Worm (Caenorhabditis elegans) whole organism, young adult: ENCODE results near the gene cdh-4.

ENCODE experiments used
- B0035.1 ChIP-seq: sonication (generic microtip); optimal IDR thresholded peaks from 2 replicates; lab custom pipeline; 2016; ENCODE audit warnings: missing genetic modification characterization, mild to moderate bottlenecking, missing compliant biosample characterization, missing genotype, missing genetic modification reagents
- B0336.3 ChIP-seq: fragments of 200-800 bp; sonication (Bioruptor generic); IDR thresholded peaks from 2 replicates; pipeline ENCODE4 v1.3.6; 2022; ENCODE audit warnings: missing genetic modification characterization, missing compliant biosample characterization
- F22D6.2 ChIP-seq: sonication (generic microtip); optimal IDR thresholded peaks from 2 replicates; lab custom pipeline; 2016; ENCODE audit warnings: mild to moderate bottlenecking, missing genetic modification characterization, missing compliant biosample characterization
- F37B4.10 ChIP-seq: fragments of 200-800 bp; sonication (Bioruptor generic); IDR thresholded peaks from 2 replicates; pipeline ENCODE4 v1.3.6; 2022; ENCODE audit warnings: missing genetic modification characterization, missing compliant biosample characterization
- F49E8.2 ChIP-seq: sonication (generic microtip); optimal IDR thresholded peaks from 3 replicates; lab custom pipeline; 2017; ENCODE audit warnings: missing genetic modification characterization, mild to moderate bottlenecking, missing compliant biosample characterization, antibody characterized with exemption, moderate library complexity; ENCODE audit not compliant: insufficient read depth
- F55B11.4 ChIP-seq: sonication (generic microtip); optimal IDR thresholded peaks from 2 replicates; lab custom pipeline; 2016; ENCODE audit warnings: missing compliant biosample characterization, missing genetic modification characterization, borderline replicate concordance; ENCODE audit not compliant: insufficient read depth
- F57A8.1 ChIP-seq: fragments of 200-800 bp; sonication (Bioruptor generic); optimal IDR thresholded peaks from 2 replicates; lab custom pipeline; 2018; ENCODE audit warnings: mild to moderate bottlenecking, missing genetic modification characterization, moderate library complexity, missing compliant biosample characterization
- T07F8.4 ChIP-seq: sonication (generic microtip); optimal IDR thresholded peaks from 2 replicates; lab custom pipeline; 2016; ENCODE audit warnings: mild to moderate bottlenecking, missing genetic modification characterization, moderate library complexity, missing compliant biosample characterization
- Y56A3A.18 ChIP-seq: fragments of 200-800 bp; sonication (Bioruptor generic); IDR thresholded peaks from 2 replicates; pipeline ENCODE4 v1.3.6; 2022; ENCODE audit warnings: missing genetic modification reagents, missing genetic modification characterization, missing compliant biosample characterization
- Y95B8A.8 ChIP-seq: fragments of 200-800 bp; sonication (Bioruptor generic); IDR thresholded peaks from 2 replicates; pipeline ENCODE4 v1.3.6; 2022; ENCODE audit warnings: missing genetic modification reagents, missing genetic modification characterization, missing compliant biosample characterization
- ama-1 ChIP-seq, 3 experiments: fragments of 150-350 bp in 1 of 3; sonication (generic microtip) in 2 of 3; optimal IDR thresholded peaks; 2 replicates each; lab custom pipeline; 2014 to 2018; ENCODE audit warnings: missing biosample characterization in 2 of 3, missing genetic modification characterization in 2 of 3, missing genetic modification reagents in 2 of 3
- attf-3 ChIP-seq: fragments of 200-800 bp; sonication (Bioruptor generic); conservative IDR thresholded peaks from 2 replicates; pipeline ENCODE4 v1.3.6; 2022; ENCODE audit warnings: missing genetic modification reagents, missing genetic modification characterization, missing compliant biosample characterization
- bed-2 ChIP-seq: fragments of 200-800 bp; sonication (Bioruptor generic); IDR thresholded peaks from 2 replicates; pipeline ENCODE4 v1.3.6; 2022; ENCODE audit warnings: missing genetic modification reagents, missing genetic modification characterization, missing compliant biosample characterization
- cebp-2 ChIP-seq: fragments of 200-800 bp; sonication (Bioruptor generic); IDR thresholded peaks from 2 replicates; pipeline ENCODE4 v1.3.6; 2022; ENCODE audit warnings: missing genetic modification characterization, missing compliant biosample characterization
- ceh-91 ChIP-seq: fragments of 200-800 bp; sonication (Bioruptor generic); IDR thresholded peaks from 2 replicates; pipeline ENCODE4 v1.3.6; 2022; ENCODE audit warnings: missing genetic modification reagents, missing genetic modification characterization, missing compliant biosample characterization
- efl-1 ChIP-seq: fragments of 150-350 bp; optimal IDR thresholded peaks from 2 replicates; lab custom pipeline; 2014; ENCODE audit warnings: missing biosample characterization, missing genetic modification reagents, missing genetic modification characterization
- fkh-3 ChIP-seq: sonication (generic microtip); optimal IDR thresholded peaks from 2 replicates; lab custom pipeline; 2016; ENCODE audit warnings: mild to moderate bottlenecking, missing genetic modification characterization, missing compliant biosample characterization
- gei-17 ChIP-seq: fragments of 200-800 bp; sonication (Bioruptor generic); optimal IDR thresholded peaks from 2 replicates; lab custom pipeline; 2018; ENCODE audit warnings: mild to moderate bottlenecking, missing genetic modification characterization, missing compliant biosample characterization
- him-1 ChIP-seq: sonication (generic microtip); optimal IDR thresholded peaks from 2 replicates; lab custom pipeline; 2016; ENCODE audit warnings: missing genotype, missing genetic modification reagents, missing genetic modification characterization, missing compliant biosample characterization
- hlh-26 ChIP-seq: fragments of 200-800 bp; sonication (Bioruptor generic); conservative IDR thresholded peaks from 2 replicates; pipeline ENCODE4 v1.3.6; 2022; ENCODE audit warnings: missing genetic modification reagents, missing genetic modification characterization, missing compliant biosample characterization
- hrde-1 ChIP-seq: sonication (generic microtip); optimal IDR thresholded peaks from 2 replicates; lab custom pipeline; 2016; ENCODE audit warnings: missing genetic modification characterization, mild to moderate bottlenecking, missing compliant biosample characterization, moderate library complexity, missing genotype, missing genetic modification reagents, borderline replicate concordance
- hsf-1 ChIP-seq: fragments of 200-800 bp; sonication (Bioruptor generic); IDR thresholded peaks from 2 replicates; pipeline ENCODE4 v1.3.6; 2022; ENCODE audit warnings: missing genetic modification reagents, missing genetic modification characterization, missing compliant biosample characterization
- lin-26 ChIP-seq: fragments of 200-800 bp; sonication (Bioruptor generic); IDR thresholded peaks from 2 replicates; pipeline ENCODE4 v1.3.6; 2022; ENCODE audit warnings: missing genetic modification reagents, missing genetic modification characterization, missing compliant biosample characterization
- lin-35 ChIP-seq, 3 experiments: fragments of 150-350 bp in 2 of 3; sonication (generic microtip) in 1 of 3; optimal IDR thresholded peaks; 2 replicates each; lab custom pipeline; 2014 to 2018; ENCODE audit warnings: missing biosample characterization in 3 of 3, missing genetic modification characterization in 3 of 3, missing genetic modification reagents in 3 of 3
- lin-40 ChIP-seq: sonication (generic microtip); optimal IDR thresholded peaks from 2 replicates; lab custom pipeline; 2016; ENCODE audit warnings: missing genetic modification characterization, mild to moderate bottlenecking, missing compliant biosample characterization, missing genotype, missing genetic modification reagents
- lsy-27 ChIP-seq: sonication (generic microtip); optimal IDR thresholded peaks from 2 replicates; lab custom pipeline; 2017; ENCODE audit warnings: missing genetic modification characterization, mild to moderate bottlenecking, missing compliant biosample characterization, antibody characterized with exemption, missing genotype, borderline replicate concordance; ENCODE audit not compliant: insufficient read depth
- mcd-1 ChIP-seq: fragments of 200-800 bp; sonication (Bioruptor generic); IDR thresholded peaks from 2 replicates; pipeline ENCODE4 v1.3.6; 2022; ENCODE audit warnings: missing genetic modification reagents, missing genetic modification characterization, missing compliant biosample characterization
- mel-28 ChIP-seq: sonication (generic microtip); optimal IDR thresholded peaks from 2 replicates; lab custom pipeline; 2016; ENCODE audit warnings: borderline replicate concordance, mild to moderate bottlenecking, missing genetic modification characterization, missing compliant biosample characterization
- mxl-1 ChIP-seq: sonication (generic microtip); optimal IDR thresholded peaks from 2 replicates; lab custom pipeline; 2016; ENCODE audit warnings: missing genetic modification characterization, missing compliant biosample characterization
- nfya-1 ChIP-seq: sonication (generic microtip); optimal IDR thresholded peaks from 2 replicates; lab custom pipeline; 2017; ENCODE audit warnings: antibody characterized with exemption, missing compliant biosample characterization, missing genetic modification characterization, borderline replicate concordance; ENCODE audit not compliant: insufficient read depth
- nfya-2 ChIP-seq: fragments of 200-800 bp; sonication (Bioruptor generic); IDR thresholded peaks from 2 replicates; pipeline ENCODE4 v1.3.6; 2022; ENCODE audit warnings: missing genetic modification reagents, missing genetic modification characterization, missing compliant biosample characterization
- nhr-120 ChIP-seq: fragments of 200-800 bp; sonication (Bioruptor generic); IDR thresholded peaks from 2 replicates; pipeline ENCODE4 v1.3.6; 2022; ENCODE audit warnings: missing genetic modification characterization, missing compliant biosample characterization
- nhr-179 ChIP-seq: sonication (generic microtip); optimal IDR thresholded peaks from 2 replicates; lab custom pipeline; 2016; ENCODE audit warnings: mild to moderate bottlenecking, missing genetic modification characterization, missing compliant biosample characterization
- nhr-80 ChIP-seq: sonication (generic microtip); optimal IDR thresholded peaks from 2 replicates; lab custom pipeline; 2016; ENCODE audit warnings: missing genetic modification characterization, missing compliant biosample characterization
- pbrm-1 ChIP-seq: fragments of 200-800 bp; sonication (Bioruptor generic); IDR thresholded peaks from 2 replicates; pipeline ENCODE4 v1.3.6; 2022; ENCODE audit warnings: missing genetic modification reagents, missing genetic modification characterization, missing compliant biosample characterization
- pha-4 ChIP-seq: fragments of 150-350 bp; sonication (generic microtip); optimal IDR thresholded peaks from 2 replicates; lab custom pipeline; 2014; ENCODE audit warnings: missing biosample characterization, missing genetic modification reagents, missing genetic modification characterization
- rpc-1 ChIP-seq, 2 experiments: fragments of 150-350 bp in 1 of 2; sonication (generic microtip) in 1 of 2; optimal IDR thresholded peaks; 2 replicates each; lab custom pipeline; 2014 to 2018; ENCODE audit warnings: missing biosample characterization in 1 of 2, missing genetic modification characterization in 1 of 2, missing genetic modification reagents in 1 of 2, missing genotype in 1 of 2
- sdz-38 ChIP-seq: sonication (generic microtip); optimal IDR thresholded peaks from 2 replicates; lab custom pipeline; 2016; ENCODE audit warnings: missing genotype, missing genetic modification characterization, missing compliant biosample characterization
- sptf-2 ChIP-seq: fragments of 200-800 bp; sonication (Bioruptor generic); optimal IDR thresholded peaks from 2 replicates; lab custom pipeline; 2018; ENCODE audit warnings: mild to moderate bottlenecking, missing genetic modification characterization, missing compliant biosample characterization
- ztf-25 ChIP-seq: fragments of 200-800 bp; sonication (Bioruptor generic); IDR thresholded peaks from 2 replicates; pipeline ENCODE4 v1.3.6; 2022; ENCODE audit warnings: missing genetic modification reagents, missing genetic modification characterization, missing compliant biosample characterization
- ztf-28 ChIP-seq: fragments of 200-800 bp; sonication (Bioruptor generic); IDR thresholded peaks from 2 replicates; pipeline ENCODE4 v1.3.6; 2022; ENCODE audit warnings: missing genetic modification reagents, missing genetic modification characterization, missing compliant biosample characterization
- ztf-3 ChIP-seq: fragments of 200-800 bp; sonication (Bioruptor generic); optimal IDR thresholded peaks from 2 replicates; lab custom pipeline; 2018; ENCODE audit warnings: mild to moderate bottlenecking, missing genetic modification characterization, missing compliant biosample characterization
- ztf-6 ChIP-seq: fragments of 200-800 bp; sonication (Bioruptor generic); IDR thresholded peaks from 2 replicates; pipeline ENCODE4 v1.3.6; 2022; ENCODE audit warnings: missing genetic modification reagents, missing genetic modification characterization, missing compliant biosample characterization

Gene cdh-4

ce11 chrIII:4474908-4475307 lies 45.2 kb upstream of the cdh-4 start, which contains the start of gene ifet-1:
Gene ifet-1 (minus strand): TSS chrIII:4475150.
- no peak for TF ChIP-seq mxl-1 (tag; lab: Kevin White, UChicago)
- TF ChIP-seq nhr-80: no peak
- peak; percentile 59; the same call in 1 of the 2 replicates for TF ChIP-seq Y56A3A.18 (GFP tag; lab: Robert Waterston, UW)
- no peak for TF ChIP-seq T07F8.4 (tag; lab: Kevin White, UChicago)
- TF ChIP-seq ama-1 (optimal IDR thresholded peaks at IDR 0.05; lab: Kevin White, UChicago): no peak
- TF ChIP-seq ama-1 (GFP tag; optimal IDR thresholded peaks at IDR 0.05; lab: Kevin White, UChicago): no peak
- no peak for TF ChIP-seq F22D6.2

DNA sequence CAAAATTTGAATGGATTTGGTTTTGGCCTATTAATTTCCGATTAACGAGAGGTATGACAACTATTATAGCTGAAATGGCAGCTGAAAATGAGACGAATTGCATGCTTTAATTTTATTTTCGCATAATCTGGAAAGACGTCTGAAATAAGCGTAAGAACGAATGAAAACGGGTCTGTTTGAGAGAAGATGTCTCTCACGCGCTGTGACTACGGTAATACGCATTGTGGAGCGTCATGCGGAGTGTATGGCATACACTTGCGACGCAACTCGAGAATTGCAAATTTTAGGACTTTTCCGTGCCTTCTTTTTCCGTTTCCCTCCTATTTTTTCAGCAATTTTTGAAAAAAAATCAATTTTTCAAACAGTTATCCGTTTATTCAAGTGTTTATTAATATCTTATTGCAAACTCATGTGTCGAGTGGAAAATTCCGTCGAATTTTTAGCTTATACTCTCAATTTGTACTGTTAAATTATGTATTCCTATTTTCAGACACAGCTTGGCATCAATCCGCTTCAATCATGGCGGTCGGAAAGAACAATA lies 44.7 kb upstream of the cdh-4 start, which contains the start of gene rps-1:
Gene rps-1 (plus strand): TSS at position 491 of the 541 bp plus-strand sequence.
- TF ChIP-seq T07F8.4 (tag; lab: Kevin White, UChicago) (peak; percentile 32), B0035.1 (tag; lab: Kevin White, UChicago) (peak; percentile 87), nhr-179 (tag; lab: Kevin White, UChicago) (no peak), F57A8.1 (GFP tag; lab: Kevin White, UChicago) (no peak), pbrm-1 (peak; percentile 99), him-1 (tag; lab: Kevin White, UChicago) (peak; percentile 70), ceh-91 (GFP tag; lab: Robert Waterston, UW) (peak; percentile 89), nhr-120 (GFP tag; lab: Robert Waterston, UW) (no peak), cebp-2 (GFP tag; lab: Robert Waterston, UW) (peak; percentile 90; the same call in 1 of the 2 replicates), ama-1 (optimal IDR thresholded peaks at IDR 0.05; lab: Kevin White, UChicago) (peak; percentile 53), ama-1 (GFP tag; optimal IDR thresholded peaks at IDR 0.05; lab: Kevin White, UChicago) (peak in 1 of 2 experiments; percentile 58), hsf-1 (peak; percentile 88), sdz-38 (tag; lab: Kevin White, UChicago) (no peak), F22D6.2 (peak; percentile 91), Y95B8A.8 (GFP tag; lab: Robert Waterston, UW) (peak; percentile 93), hlh-26 (GFP tag; lab: Robert Waterston, UW) (no peak), lin-40 (tag; lab: Kevin White, UChicago) (peak; percentile 98), B0336.3 (peak; percentile 96), F49E8.2 (tag; lab: Kevin White, UChicago) (peak; percentile 94), mxl-1 (tag; lab: Kevin White, UChicago) (no peak), nfya-1 (tag; lab: Kevin White, UChicago) (no peak), ztf-3 (peak; percentile 89), efl-1 (GFP tag; lab: Kevin White, UChicago) (peak; percentile 85), sptf-2 (no peak), rpc-1 (optimal IDR thresholded peaks at IDR 0.05; lab: Kevin White, UChicago) (peak; percentile 38), rpc-1 (tag; optimal IDR thresholded peaks at IDR 0.05; lab: Kevin White, UChicago) (peak; percentile 6), pha-4 (tag; lab: Kevin White, UChicago) (peak; percentile 94), hrde-1 (tag; lab: Kevin White, UChicago) (peak; percentile 80), ztf-28 (GFP tag; lab: Robert Waterston, UW) (peak; percentile 90), ztf-25 (GFP tag; lab: Robert Waterston, UW) (peak; percentile 24; the same call in 1 of the 2 replicates), lin-35 (GFP tag; optimal IDR thresholded peaks at IDR 0.05; lab: Kevin White, UChicago) (peak; percentile 53 to 97 (median 87)), nhr-80 (peak; percentile 95), lin-26 (GFP tag; lab: Robert Waterston, UW) (peak; percentile 85; the same call in 1 of the 2 replicates), mcd-1 (peak; percentile 95), F37B4.10 (GFP tag; lab: Robert Waterston, UW) (0 out of 2 replicates have a peak, but pooled peaks have one; percentile 91), nfya-2 (no peak), F55B11.4 (tag; lab: Kevin White, UChicago) (no peak), lsy-27 (tag; lab: Kevin White, UChicago) (peak; percentile 77), ztf-6 (GFP tag; lab: Robert Waterston, UW) (peak; percentile 92), fkh-3 (tag; lab: Kevin White, UChicago) (no peak), gei-17 (GFP tag; lab: Kevin White, UChicago) (peak; percentile 90), mel-28 (no peak), attf-3 (GFP tag; lab: Robert Waterston, UW) (peak; percentile 81), bed-2 (GFP tag; lab: Robert Waterston, UW) (peak; percentile 68; the same call in 1 of the 2 replicates)
